Worm (Caenorhabditis elegans) whole organism, L3 larva: ENCODE data around the gene acy-1.

ENCODE experiments used
- R02D3.7 ChIP-seq: fragments of 150-350 bp; optimal IDR thresholded peaks from 2 replicates; lab custom pipeline; 2014; ENCODE audit warnings: missing biosample characterization, missing genetic modification characterization
- aly-2 ChIP-seq: fragments of 150-350 bp; optimal IDR thresholded peaks from 2 replicates; lab custom pipeline; 2014; ENCODE audit warnings: missing biosample characterization, missing genetic modification characterization
- ceh-82 ChIP-seq: fragments of 150-350 bp; optimal IDR thresholded peaks from 2 replicates; lab custom pipeline; 2014; ENCODE audit warnings: missing biosample characterization, missing genetic modification characterization
- jun-1 ChIP-seq: fragments of 150-350 bp; optimal IDR thresholded peaks from 2 replicates; lab custom pipeline; 2014; ENCODE audit warnings: missing biosample characterization, missing genetic modification reagents, missing genetic modification characterization
- mml-1 ChIP-seq: fragments of 150-350 bp; sonication (generic microtip); optimal IDR thresholded peaks from 3 replicates; lab custom pipeline; 2014; ENCODE audit warnings: missing biosample characterization, missing genetic modification characterization
- nfya-1 ChIP-seq: sonication (generic microtip); optimal IDR thresholded peaks from 2 replicates; lab custom pipeline; 2017; ENCODE audit warnings: missing genetic modification characterization, mild to moderate bottlenecking, missing compliant biosample characterization, antibody characterized with exemption, moderate library complexity; ENCODE audit not compliant: insufficient read depth
- nhr-28 ChIP-seq: fragments of 150-350 bp; optimal IDR thresholded peaks from 2 replicates; lab custom pipeline; 2014; ENCODE audit warnings: missing biosample characterization, missing genetic modification characterization
- nhr-67 ChIP-seq: fragments of 150-350 bp; optimal IDR thresholded peaks from 2 replicates; lab custom pipeline; 2014; ENCODE audit warnings: missing biosample characterization, missing genetic modification characterization
- pha-4 ChIP-seq: fragments of 150-350 bp; optimal IDR thresholded peaks from 2 replicates; lab custom pipeline; 2014; ENCODE audit warnings: missing biosample characterization, missing genetic modification reagents, missing genetic modification characterization
- unc-39 ChIP-seq: sonication (generic microtip); optimal IDR thresholded peaks from 4 replicates; lab custom pipeline; 2017; ENCODE audit warnings: missing biosample characterization, missing genetic modification characterization
- ztf-4 ChIP-seq: fragments of 150-350 bp; optimal IDR thresholded peaks from 2 replicates; lab custom pipeline; 2014; ENCODE audit warnings: missing biosample characterization, missing genetic modification characterization

DNA sequence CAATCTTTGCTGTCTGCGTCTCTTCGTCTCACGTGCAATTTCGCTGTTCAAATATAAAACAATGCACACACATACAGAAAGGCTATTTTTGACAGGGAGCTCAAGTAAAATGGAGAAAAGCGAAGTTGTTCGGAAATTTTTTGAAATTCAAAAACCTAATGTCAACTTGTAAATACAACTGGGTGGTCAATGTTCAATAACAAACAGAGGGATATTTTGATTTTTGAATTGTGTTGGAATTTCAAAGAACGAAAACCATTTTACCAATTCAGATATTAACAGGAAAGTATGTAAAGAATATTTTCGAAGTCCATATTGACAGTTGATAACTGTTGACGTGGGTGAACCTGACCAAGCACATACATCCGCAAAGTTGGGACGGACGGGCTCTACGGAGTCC, 33.5 kb upstream of the acy-1 start, which contains the start of gene tag-243:
- no peak for TF ChIP-seq R02D3.7 (tag; lab: Kevin White, UChicago)
- TF ChIP-seq nhr-28 (tag; lab: Kevin White, UChicago), result no peak
- no peak for TF ChIP-seq nfya-1 (tag; lab: Kevin White, UChicago)
- TF ChIP-seq unc-39, result no peak
- TF ChIP-seq pha-4 (tag; lab: Kevin White, UChicago), result peak; percentile 19
- TF ChIP-seq ztf-4 (tag; lab: Kevin White, UChicago), result no peak
- TF ChIP-seq jun-1, result no peak
- no peak for TF ChIP-seq aly-2 (tag; lab: Kevin White, UChicago)
- TF ChIP-seq nhr-67 (tag; lab: Kevin White, UChicago), result no peak
- no peak for TF ChIP-seq ceh-82 (tag; lab: Kevin White, UChicago)
- TF ChIP-seq mml-1, result no peak
